Worm (Caenorhabditis elegans) whole organism, young adult: ENCODE data around the gene F27E5.3.

Experiments used
- B0019.2 ChIP-seq: fragments of 200-800 bp; sonication (Bioruptor generic); conservative IDR thresholded peaks from 2 replicates; pipeline ENCODE4 v1.3.6; 2022; ENCODE audit warnings: missing genetic modification reagents, missing genetic modification characterization, missing compliant biosample characterization
- B0336.3 ChIP-seq: fragments of 200-800 bp; sonication (Bioruptor generic); IDR thresholded peaks from 2 replicates; pipeline ENCODE4 v1.3.6; 2022; ENCODE audit warnings: missing genetic modification characterization, missing compliant biosample characterization
- D2030.7 ChIP-seq: fragments of 200-800 bp; sonication (Bioruptor generic); IDR thresholded peaks from 2 replicates; pipeline ENCODE4 v1.3.6; 2022; ENCODE audit warnings: missing genetic modification reagents, missing genetic modification characterization, missing compliant biosample characterization
- F10E7.11 ChIP-seq: sonication (generic microtip); optimal IDR thresholded peaks from 2 replicates; lab custom pipeline; 2017; ENCODE audit warnings: mild to moderate bottlenecking, missing genetic modification characterization, moderate library complexity, missing compliant biosample characterization
- F23B12.7 ChIP-seq: sonication (generic microtip); optimal IDR thresholded peaks from 2 replicates; lab custom pipeline; 2017; ENCODE audit warnings: missing genetic modification characterization, mild to moderate bottlenecking, missing compliant biosample characterization, antibody characterized with exemption, moderate library complexity; ENCODE audit not compliant: insufficient read depth
- F37B4.10 ChIP-seq: fragments of 200-800 bp; sonication (Bioruptor generic); IDR thresholded peaks from 2 replicates; pipeline ENCODE4 v1.3.6; 2022; ENCODE audit warnings: missing genetic modification characterization, missing compliant biosample characterization
- F39B2.1 ChIP-seq: fragments of 200-800 bp; sonication (Bioruptor generic); IDR thresholded peaks from 2 replicates; pipeline ENCODE4 v1.3.6; 2022; ENCODE audit warnings: missing genetic modification reagents, missing genetic modification characterization, missing compliant biosample characterization
- F55B11.4 ChIP-seq: sonication (generic microtip); optimal IDR thresholded peaks from 2 replicates; lab custom pipeline; 2016; ENCODE audit warnings: missing compliant biosample characterization, missing genetic modification characterization, borderline replicate concordance; ENCODE audit not compliant: insufficient read depth
- F57C9.4 ChIP-seq: sonication (generic microtip); optimal IDR thresholded peaks from 2 replicates; lab custom pipeline; 2017; ENCODE audit warnings: mild to moderate bottlenecking, missing genetic modification characterization, missing compliant biosample characterization
- Y79H2A.3 ChIP-seq: fragments of 200-800 bp; sonication (Bioruptor generic); conservative IDR thresholded peaks from 2 replicates; pipeline ENCODE4 v1.3.6; 2022; ENCODE audit warnings: missing genetic modification reagents, missing genetic modification characterization, missing compliant biosample characterization
- akir-1 ChIP-seq: fragments of 200-800 bp; sonication (Bioruptor generic); optimal IDR thresholded peaks from 2 replicates; lab custom pipeline; 2018; ENCODE audit warnings: mild to moderate bottlenecking, missing genetic modification characterization, moderate library complexity, missing compliant biosample characterization
- attf-5 ChIP-seq: fragments of 200-800 bp; sonication (Bioruptor generic); optimal IDR thresholded peaks from 2 replicates; lab custom pipeline; 2018; ENCODE audit warnings: mild to moderate bottlenecking, missing genetic modification characterization, missing compliant biosample characterization
- cebp-2 ChIP-seq: fragments of 200-800 bp; sonication (Bioruptor generic); IDR thresholded peaks from 2 replicates; pipeline ENCODE4 v1.3.6; 2022; ENCODE audit warnings: missing genetic modification characterization, missing compliant biosample characterization
- ceh-58 ChIP-seq: fragments of 200-800 bp; sonication (Bioruptor generic); IDR thresholded peaks from 2 replicates; pipeline ENCODE4 v1.3.6; 2022; ENCODE audit warnings: missing genetic modification characterization, missing compliant biosample characterization
- ceh-79 ChIP-seq: sonication (generic microtip); optimal IDR thresholded peaks from 2 replicates; lab custom pipeline; 2017; ENCODE audit warnings: mild to moderate bottlenecking, missing genetic modification characterization, missing compliant biosample characterization
- egl-18 ChIP-seq: fragments of 200-800 bp; sonication (Bioruptor generic); IDR thresholded peaks from 2 replicates; pipeline ENCODE4 v1.3.6; 2022; ENCODE audit warnings: missing genetic modification reagents, missing genetic modification characterization, missing compliant biosample characterization
- egl-44 ChIP-seq: fragments of 200-800 bp; sonication (Bioruptor generic); IDR thresholded peaks from 2 replicates; pipeline ENCODE4 v1.3.6; 2022; ENCODE audit warnings: missing genetic modification reagents, missing genetic modification characterization, missing compliant biosample characterization
- him-1 ChIP-seq: sonication (generic microtip); optimal IDR thresholded peaks from 2 replicates; lab custom pipeline; 2016; ENCODE audit warnings: missing genotype, missing genetic modification reagents, missing genetic modification characterization, missing compliant biosample characterization
- hlh-12 ChIP-seq: sonication (generic microtip); optimal IDR thresholded peaks from 2 replicates; lab custom pipeline; 2016; ENCODE audit warnings: missing genetic modification characterization, missing compliant biosample characterization
- hlh-26 ChIP-seq: fragments of 200-800 bp; sonication (Bioruptor generic); conservative IDR thresholded peaks from 2 replicates; pipeline ENCODE4 v1.3.6; 2022; ENCODE audit warnings: missing genetic modification reagents, missing genetic modification characterization, missing compliant biosample characterization
- lag-1 ChIP-seq: fragments of 200-800 bp; sonication (Bioruptor generic); IDR thresholded peaks from 2 replicates; pipeline ENCODE4 v1.3.6; 2022; ENCODE audit warnings: missing genetic modification reagents, missing genetic modification characterization, missing compliant biosample characterization
- let-526 ChIP-seq: fragments of 200-800 bp; sonication (Bioruptor generic); IDR thresholded peaks from 2 replicates; pipeline ENCODE4 v1.3.6; 2022; ENCODE audit warnings: missing genetic modification reagents, missing genetic modification characterization, missing compliant biosample characterization
- lin-26 ChIP-seq: fragments of 200-800 bp; sonication (Bioruptor generic); IDR thresholded peaks from 2 replicates; pipeline ENCODE4 v1.3.6; 2022; ENCODE audit warnings: missing genetic modification reagents, missing genetic modification characterization, missing compliant biosample characterization
- lin-54 ChIP-seq: fragments of 200-800 bp; sonication (Bioruptor generic); optimal IDR thresholded peaks from 2 replicates; lab custom pipeline; 2018; ENCODE audit warnings: mild to moderate bottlenecking, missing genetic modification characterization, missing compliant biosample characterization
- lir-1 ChIP-seq: fragments of 200-800 bp; sonication (Bioruptor generic); conservative IDR thresholded peaks from 2 replicates; pipeline ENCODE4 v1.3.6; 2022; ENCODE audit warnings: missing genetic modification reagents, missing genetic modification characterization, missing compliant biosample characterization
- madf-3 ChIP-seq: fragments of 200-800 bp; sonication (Bioruptor generic); IDR thresholded peaks from 2 replicates; pipeline ENCODE4 v1.3.6; 2022; ENCODE audit warnings: missing genetic modification reagents, missing genetic modification characterization, missing compliant biosample characterization
- mel-28 ChIP-seq: sonication (generic microtip); optimal IDR thresholded peaks from 2 replicates; lab custom pipeline; 2016; ENCODE audit warnings: borderline replicate concordance, mild to moderate bottlenecking, missing genetic modification characterization, missing compliant biosample characterization
- nfyb-1 ChIP-seq: fragments of 200-800 bp; sonication (Bioruptor generic); IDR thresholded peaks from 2 replicates; pipeline ENCODE4 v1.3.6; 2022; ENCODE audit warnings: missing genetic modification reagents, missing genetic modification characterization, missing compliant biosample characterization
- snpc-4 ChIP-seq, 5 experiments: fragments of 150-350 bp in 1 of 5; sonication (generic microtip) in 4 of 5; optimal IDR thresholded peaks; 2 replicates each; lab custom pipeline; 2014 to 2018; ENCODE audit warnings: missing genetic modification characterization in 5 of 5, missing biosample characterization in 3 of 5, antibody characterized with exemption in 2 of 5, mild to moderate bottlenecking in 2 of 5, missing compliant biosample characterization in 2 of 5, missing genotype in 2 of 5, moderate library complexity in 2 of 5, missing genetic modification reagents in 1 of 5
- unc-62 ChIP-seq: fragments of 150-350 bp; optimal IDR thresholded peaks from 2 replicates; lab custom pipeline; 2014; ENCODE audit warnings: missing biosample characterization, missing genetic modification reagents, missing genetic modification characterization
- ztf-22 ChIP-seq: fragments of 200-800 bp; sonication (Bioruptor generic); optimal IDR thresholded peaks from 2 replicates; lab custom pipeline; 2018; ENCODE audit warnings: mild to moderate bottlenecking, missing genetic modification characterization, moderate library complexity, missing compliant biosample characterization
- ztf-28 ChIP-seq: fragments of 200-800 bp; sonication (Bioruptor generic); IDR thresholded peaks from 2 replicates; pipeline ENCODE4 v1.3.6; 2022; ENCODE audit warnings: missing genetic modification reagents, missing genetic modification characterization, missing compliant biosample characterization

The F27E5.3 gene

ce11 chrII:10144092-10144491 lies at the start of gene F27E5.3:
Gene F27E5.3, minus strand, starts transcription at chrII:10144192.
- TF ChIP-seq lag-1 (no peak), B0336.3 (GFP tag; lab: Robert Waterston, UW) (no peak), egl-44 (GFP tag; lab: Robert Waterston, UW) (no peak), F37B4.10 (no peak), akir-1 (GFP tag; lab: Kevin White, UChicago) (no peak), F10E7.11 (tag; lab: Kevin White, UChicago) (no peak)

- TF ChIP-seq Y79H2A.3 (GFP tag; lab: Robert Waterston, UW) (no peak), madf-3 (GFP tag; lab: Robert Waterston, UW) (no peak), F55B11.4 (tag; lab: Kevin White, UChicago) (no peak), egl-44 (GFP tag; lab: Robert Waterston, UW) (no peak), ceh-79 (tag; lab: Kevin White, UChicago) (no peak), mel-28 (tag; lab: Kevin White, UChicago) (no peak), hlh-26 (GFP tag; lab: Robert Waterston, UW) (no peak), B0336.3 (GFP tag; lab: Robert Waterston, UW) (no peak), F57C9.4 (no peak), him-1 (tag; lab: Kevin White, UChicago) (no peak), ceh-58 (GFP tag; lab: Robert Waterston, UW) (no peak), lir-1 (GFP tag; lab: Robert Waterston, UW) (no peak), lin-26 (GFP tag; lab: Robert Waterston, UW) (no peak), attf-5 (GFP tag; lab: Kevin White, UChicago) (no peak), B0019.2 (GFP tag; lab: Robert Waterston, UW) (no peak), D2030.7 (GFP tag; lab: Robert Waterston, UW) (no peak), let-526 (no peak), ztf-22 (GFP tag; lab: Kevin White, UChicago) (no peak)
Observed at ce11 chrII:10192207-10192606, 48.2 kb upstream of the F27E5.3 start, which contains the start of gene R05H5.7. Gene R05H5.7, plus strand, starts transcription at chrII:10192507.

- no peak for TF ChIP-seq egl-18
- no peak for TF ChIP-seq attf-5 (GFP tag; lab: Kevin White, UChicago)
- TF ChIP-seq lin-54 (GFP tag; lab: Kevin White, UChicago), result no peak
- no peak for TF ChIP-seq nfyb-1 (GFP tag; lab: Robert Waterston, UW)
- no peak for TF ChIP-seq ztf-28 (GFP tag; lab: Robert Waterston, UW)
- TF ChIP-seq lag-1, result no peak
- no peak for TF ChIP-seq hlh-12 (tag; lab: Kevin White, UChicago)
- TF ChIP-seq F23B12.7 (tag; lab: Kevin White, UChicago), result no peak
- no peak for TF ChIP-seq lin-26 (GFP tag; lab: Robert Waterston, UW)
- no peak for TF ChIP-seq mel-28 (tag; lab: Kevin White, UChicago)
- TF ChIP-seq snpc-4 (GFP tag; optimal IDR thresholded peaks at IDR 0.05; lab: Kevin White, UChicago), result no peak
- TF ChIP-seq snpc-4 (tag; optimal IDR thresholded peaks at IDR 0.05; lab: Kevin White, UChicago), result no peak
- TF ChIP-seq F39B2.1 (GFP tag; lab: Robert Waterston, UW), result no peak
- no peak for TF ChIP-seq unc-62 (GFP tag; lab: Kevin White, UChicago)
Observed at ce11 chrII:10189369-10189768, 45.4 kb upstream of the F27E5.3 start, which contains the start of gene cdc-25.4. Gene cdc-25.4, minus strand, starts transcription at chrII:10189469.

ce11 chrII:10187808-10188207 lies 43.8 kb upstream of the F27E5.3 start, which contains the start of gene srd-2:
Gene srd-2, minus strand, starts transcription at chrII:10187908.
- TF ChIP-seq cebp-2 (GFP tag; lab: Robert Waterston, UW), result no peak
- TF ChIP-seq F37B4.10, result no peak
